Worm (Caenorhabditis elegans): Measurements from ENCODE around the gene Y102E9.6.

Gene Y102E9.6

DNA sequence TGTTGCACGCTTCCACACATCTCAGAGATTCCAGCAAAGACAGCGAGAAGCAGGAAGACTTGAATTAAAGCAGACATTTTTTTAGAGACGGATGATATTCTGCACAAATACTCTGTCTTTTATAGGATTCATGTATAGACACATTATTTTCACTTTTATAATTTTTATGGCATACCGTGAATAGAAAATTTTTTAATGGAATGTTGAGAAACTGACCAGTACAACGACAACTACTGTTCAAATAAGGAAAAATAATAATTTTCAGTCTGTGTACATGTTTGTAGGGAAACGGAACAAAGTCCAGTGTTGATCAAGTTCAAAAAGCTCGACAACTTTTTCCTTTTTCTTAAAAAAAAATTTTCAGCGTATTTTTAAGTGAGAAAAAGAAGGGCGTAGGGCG is at the start of gene Y102E9.6:
Gene Y102E9.6, minus strand, starts transcription at position 101 of the 400 bp plus-strand sequence.
- TF ChIP-seq ceh-40 (GFP tag; IDR thresholded peaks at IDR 0.05) (no peak), cebp-1 (GFP tag; IDR thresholded peaks at IDR 0.05) (no peak), cebp-1 (tag; optimal IDR thresholded peaks at IDR 0.05) (no peak), zfh-2 (GFP tag; conservative IDR thresholded peaks at IDR 0.05) (no peak), snpc-3.4 (tag; optimal IDR thresholded peaks at IDR 0.05) (no peak), ccch-3 (GFP tag; optimal IDR thresholded peaks at IDR 0.05) (no peak), T07F8.4 (tag; optimal IDR thresholded peaks at IDR 0.05) (no peak), rec-8 (tag; optimal IDR thresholded peaks at IDR 0.05) (no peak), let-526 (GFP tag; IDR thresholded peaks at IDR 0.05) (no peak), F37B4.10 (GFP tag; IDR thresholded peaks at IDR 0.05) (no peak), nhr-120 (GFP tag; IDR thresholded peaks at IDR 0.05) (no peak), mxl-1 (tag; optimal IDR thresholded peaks at IDR 0.05) (no peak), attf-6 (GFP tag; IDR thresholded peaks at IDR 0.05) (no peak), hmg-1.2 (GFP tag; IDR thresholded peaks at IDR 0.05) (no peak), attf-3 (GFP tag; conservative IDR thresholded peaks at IDR 0.05) (no peak), attf-5 (GFP tag; optimal IDR thresholded peaks at IDR 0.05) (no peak)

DNA sequence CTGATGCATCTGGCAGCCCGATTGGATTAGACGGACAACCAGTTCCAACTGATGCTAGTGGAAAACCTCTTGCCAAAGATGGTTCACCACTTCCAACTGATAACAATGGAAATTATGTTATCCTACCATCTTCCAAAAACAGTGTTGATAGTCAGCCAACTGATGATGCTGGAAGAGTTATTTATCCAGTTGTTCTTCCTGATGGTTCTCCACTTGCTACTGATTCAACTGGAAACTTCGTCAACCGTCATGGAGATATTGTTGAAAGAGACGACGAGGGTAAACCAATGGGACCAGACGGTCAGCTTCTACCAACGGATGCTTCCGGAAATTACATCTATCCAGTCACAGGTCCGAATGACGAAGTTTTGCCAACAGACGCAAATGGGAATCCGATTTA is 20.3 kb upstream of the Y102E9.6 start:
- TF ChIP-seq dpl-1 (GFP tag; optimal IDR thresholded peaks at IDR 0.05) (no peak), zim-3 (tag; optimal IDR thresholded peaks at IDR 0.05) (no peak), ekl-4 (GFP tag; IDR thresholded peaks at IDR 0.05) (no peak), cebp-1 (GFP tag; IDR thresholded peaks at IDR 0.05) (no peak), cebp-1 (tag; optimal IDR thresholded peaks at IDR 0.05) (no peak), B0019.2 (GFP tag; conservative IDR thresholded peaks at IDR 0.05) (no peak), mxl-1 (tag; optimal IDR thresholded peaks at IDR 0.05) (no peak), lag-1 (GFP tag; IDR thresholded peaks at IDR 0.05) (no peak), sptf-2 (GFP tag; optimal IDR thresholded peaks at IDR 0.05) (no peak), lin-26 (GFP tag; IDR thresholded peaks at IDR 0.05) (no peak), xnd-1 (tag; optimal IDR thresholded peaks at IDR 0.05) (no peak), T26A5.8 (tag; optimal IDR thresholded peaks at IDR 0.05) (no peak)

ce11 chrIII:6752612-6753011 is 16.1 kb upstream of the Y102E9.6 start:
- TF ChIP-seq hsf-1 (GFP tag; IDR thresholded peaks at IDR 0.05) (no peak), F49E8.2 (tag; optimal IDR thresholded peaks at IDR 0.05; ENCODE audit: insufficient read depth) (no peak), fkh-3 (tag; optimal IDR thresholded peaks at IDR 0.05) (no peak), F37B4.10 (GFP tag; IDR thresholded peaks at IDR 0.05) (no peak), mes-4 (tag; optimal IDR thresholded peaks at IDR 0.05) (no peak)

- TF ChIP-seq efl-1 (GFP tag; optimal IDR thresholded peaks at IDR 0.05), result no peak
- no peak for TF ChIP-seq athp-1 (tag; optimal IDR thresholded peaks at IDR 0.05)
- TF ChIP-seq hlh-12 (tag; optimal IDR thresholded peaks at IDR 0.05), result no peak
- no peak for TF ChIP-seq cebp-2 (GFP tag; IDR thresholded peaks at IDR 0.05)
- TF ChIP-seq nfya-2 (GFP tag; IDR thresholded peaks at IDR 0.05), result no peak
- no peak for TF ChIP-seq Y79H2A.3 (GFP tag; conservative IDR thresholded peaks at IDR 0.05)
- TF ChIP-seq C06A6.2 (GFP tag; conservative IDR thresholded peaks at IDR 0.05), result no peak
- TF ChIP-seq atf-7 (tag; optimal IDR thresholded peaks at IDR 0.05), result no peak
- TF ChIP-seq F55B11.4 (tag; optimal IDR thresholded peaks at IDR 0.05; ENCODE audit: borderline replicate concordance, insufficient read depth), result no peak
These were observed 10.2 kb upstream of the Y102E9.6 start for ce11 chrIII:6746668-6747067.

Data from whole organism, young adult.